Fruit fly (Drosophila melanogaster) whole organism, adult: ENCODE data around the gene Ogdh.

ENCODE experiments used
- CG11617 ChIP-seq: fragments of 200-800 bp; sonication (Bioruptor generic); optimal IDR thresholded peaks from 2 replicates; lab custom pipeline; 2017; ENCODE audit warnings: mild to moderate bottlenecking, missing biosample characterization, missing genetic modification reagents, missing genetic modification characterization
- CG12768 ChIP-seq: fragments of 200-800 bp; sonication (Bioruptor generic); optimal IDR thresholded peaks from 2 replicates; lab custom pipeline; 2017; ENCODE audit warnings: missing biosample characterization, missing genetic modification characterization, mild to moderate bottlenecking, moderate library complexity, missing genetic modification reagents
- CG14711 ChIP-seq: fragments of 200-800 bp; sonication (Bioruptor generic); optimal IDR thresholded peaks from 2 replicates; lab custom pipeline; 2018; ENCODE audit warnings: missing biosample characterization, mild to moderate bottlenecking, missing genetic modification characterization, moderate library complexity
- CG1620 ChIP-seq: fragments of 200-800 bp; sonication (Bioruptor generic); optimal IDR thresholded peaks from 2 replicates; lab custom pipeline; 2016; ENCODE audit warnings: missing biosample characterization, missing genetic modification characterization
- CG33017 ChIP-seq: fragments of 200-800 bp; sonication (Bioruptor generic); optimal IDR thresholded peaks from 2 replicates; lab custom pipeline; 2018; ENCODE audit warnings: missing biosample characterization, mild to moderate bottlenecking, missing genetic modification characterization, moderate library complexity
- CG5204 ChIP-seq: fragments of 200-800 bp; sonication (Bioruptor generic); optimal IDR thresholded peaks from 2 replicates; lab custom pipeline; 2016; ENCODE audit warnings: missing biosample characterization, missing genetic modification characterization
- CG7045 ChIP-seq: fragments of 200-800 bp; sonication (Bioruptor generic); optimal IDR thresholded peaks from 2 replicates; lab custom pipeline; 2017; ENCODE audit warnings: missing biosample characterization, mild to moderate bottlenecking, missing genetic modification characterization
- CG7101 ChIP-seq: fragments of 200-800 bp; sonication (Bioruptor generic); optimal IDR thresholded peaks from 2 replicates; lab custom pipeline; 2018; ENCODE audit warnings: missing biosample characterization, mild to moderate bottlenecking, missing genetic modification characterization, moderate library complexity
- Clk ChIP-seq: fragments of 200-800 bp; sonication (Bioruptor generic); optimal IDR thresholded peaks from 2 replicates; lab custom pipeline; 2017; ENCODE audit warnings: missing biosample characterization, missing genetic modification characterization
- Crg-1 ChIP-seq: fragments of 200-800 bp; sonication (Bioruptor generic); optimal IDR thresholded peaks from 2 replicates; lab custom pipeline; 2016; ENCODE audit warnings: missing biosample characterization, missing genetic modification characterization
- Hr96 ChIP-seq: fragments of 200-800 bp; sonication (Bioruptor generic); optimal IDR thresholded peaks from 2 replicates; lab custom pipeline; 2016; ENCODE audit warnings: missing biosample characterization, missing genetic modification characterization
- Mnt ChIP-seq: fragments of 200-800 bp; sonication (Bioruptor generic); optimal IDR thresholded peaks from 2 replicates; lab custom pipeline; 2016; ENCODE audit warnings: missing biosample characterization, mild to moderate bottlenecking, missing genetic modification characterization
- bab1 ChIP-seq: fragments of 200-800 bp; sonication (Bioruptor generic); optimal IDR thresholded peaks from 3 replicates; lab custom pipeline; 2019; ENCODE audit warnings: missing biosample characterization, mild to moderate bottlenecking, missing genetic modification characterization, moderate library complexity
- cic ChIP-seq: fragments of 200-800 bp; sonication (Bioruptor generic); optimal IDR thresholded peaks from 2 replicates; lab custom pipeline; 2017; ENCODE audit warnings: missing biosample characterization, mild to moderate bottlenecking, missing genetic modification characterization, moderate library complexity
- cnc ChIP-seq, 2 experiments: fragments of >200 bp; optimal IDR thresholded peaks; 2 replicates each; lab custom pipeline; 2017
- kay ChIP-seq: fragments of 200-800 bp; sonication (Bioruptor generic); peaks from one replicate; lab custom pipeline; 2016; ENCODE audit warnings: missing biosample characterization, missing genetic modification characterization, borderline replicate concordance
- ovo ChIP-seq: fragments of 200-800 bp; sonication (Bioruptor generic); optimal IDR thresholded peaks from 2 replicates; lab custom pipeline; 2016; ENCODE audit warnings: missing biosample characterization, missing genetic modification characterization
- pad ChIP-seq: fragments of 200-800 bp; sonication (Bioruptor generic); optimal IDR thresholded peaks from 3 replicates; lab custom pipeline; 2017; ENCODE audit warnings: missing biosample characterization, missing genetic modification characterization, mild to moderate bottlenecking, moderate library complexity, missing genetic modification reagents
- tj ChIP-seq: fragments of 200-800 bp; sonication (Bioruptor generic); optimal IDR thresholded peaks from 3 replicates; lab custom pipeline; 2017; ENCODE audit warnings: missing biosample characterization, mild to moderate bottlenecking, missing genetic modification characterization, moderate library complexity
- toe ChIP-seq: fragments of 200-800 bp; sonication (Bioruptor generic); optimal IDR thresholded peaks from 2 replicates; lab custom pipeline; 2016; ENCODE audit warnings: missing biosample characterization, missing genetic modification characterization

Ogdh gene

dm6 chr3L:16981114-16981648 lies 26.6 kb downstream of the Ogdh start:
- peak; percentile 46 for TF ChIP-seq CG7045 (GFP tag; lab: Kevin White, UChicago)
- peak; percentile 27 for TF ChIP-seq CG7101 (tag; lab: Kevin White, UChicago)
- no peak for TF ChIP-seq CG5204 (GFP tag; lab: Kevin White, UChicago)
- no peak for TF ChIP-seq bab1 (GFP tag; lab: Kevin White, UChicago)
- peak; percentile 57 for TF ChIP-seq Mnt (GFP tag; lab: Kevin White, UChicago)
- TF ChIP-seq kay (GFP tag; lab: Kevin White, UChicago), result no peak
- peak; percentile 16 for TF ChIP-seq Clk (GFP tag; lab: Kevin White, UChicago)
- no peak for TF ChIP-seq ovo
- TF ChIP-seq CG1620 (GFP tag; lab: Kevin White, UChicago), result no peak
- no peak for TF ChIP-seq cnc (optimal IDR thresholded peaks at IDR 0.05; lab: Kevin White, UChicago)
- peak; percentile 24 for TF ChIP-seq CG11617 (GFP tag; lab: Kevin White, UChicago)
- TF ChIP-seq CG12768 (GFP tag; lab: Kevin White, UChicago), result peak; percentile 76
- TF ChIP-seq Crg-1 (GFP tag; lab: Kevin White, UChicago), result no peak
- peak; percentile 51 for TF ChIP-seq CG33017 (tag; lab: Kevin White, UChicago)
- peak; percentile 31 for TF ChIP-seq tj
- TF ChIP-seq CG14711 (tag; lab: Kevin White, UChicago), result no peak
- peak; percentile 91 for TF ChIP-seq cic
- no peak for TF ChIP-seq toe (GFP tag; lab: Kevin White, UChicago)
- peak; percentile 22 for TF ChIP-seq pad
- TF ChIP-seq Hr96 (GFP tag; lab: Kevin White, UChicago), result no peak

dm6 chr3L:16984042-16984441 lies 29.4 kb downstream of the Ogdh start:
- no peak for TF ChIP-seq bab1 (GFP tag; lab: Kevin White, UChicago)
- TF ChIP-seq kay (GFP tag; lab: Kevin White, UChicago), result peak; percentile 78
- TF ChIP-seq cic, result peak; percentile 31

- TF ChIP-seq ovo (no peak), cic (peak; percentile 19)
These were observed 30.3 kb downstream of the Ogdh start for dm6 chr3L:16984813-16985387.

- TF ChIP-seq pad (no peak), kay (GFP tag; lab: Kevin White, UChicago) (peak; percentile 39)
These were observed 31.0 kb downstream of the Ogdh start for dm6 chr3L:16985578-16985977.

dm6 chr3L:16986062-16987013 lies 31.7 kb downstream of the Ogdh start:
- TF ChIP-seq ovo (no peak), Clk (GFP tag; lab: Kevin White, UChicago) (no peak), kay (GFP tag; lab: Kevin White, UChicago) (peak; percentile 7), CG7045 (GFP tag; lab: Kevin White, UChicago) (peak; percentile 58), CG5204 (GFP tag; lab: Kevin White, UChicago) (no peak), CG1620 (GFP tag; lab: Kevin White, UChicago) (peak; percentile 7), Crg-1 (GFP tag; lab: Kevin White, UChicago) (no peak), Hr96 (GFP tag; lab: Kevin White, UChicago) (peak; percentile 52), cic (peak; percentile 16), pad (peak; percentile 54), CG7101 (tag; lab: Kevin White, UChicago) (peak; percentile 16), CG33017 (tag; lab: Kevin White, UChicago) (no peak), bab1 (GFP tag; lab: Kevin White, UChicago) (no peak), Mnt (GFP tag; lab: Kevin White, UChicago) (no peak), CG14711 (tag; lab: Kevin White, UChicago) (peak; percentile 1), CG12768 (GFP tag; lab: Kevin White, UChicago) (no peak), tj (peak; percentile 9), cnc (optimal IDR thresholded peaks at IDR 0.05; lab: Kevin White, UChicago) (no peak), toe (GFP tag; lab: Kevin White, UChicago) (no peak), CG11617 (GFP tag; lab: Kevin White, UChicago) (peak; percentile 48)

dm6 chr3L:16987347-16987746 lies 32.7 kb downstream of the Ogdh start:
- no peak for TF ChIP-seq CG7045 (GFP tag; lab: Kevin White, UChicago)

dm6 chr3L:16988526-16988925 lies 33.9 kb downstream of the Ogdh start:
- TF ChIP-seq pad (no peak), CG1620 (GFP tag; lab: Kevin White, UChicago) (no peak), Crg-1 (GFP tag; lab: Kevin White, UChicago) (no peak), Clk (GFP tag; lab: Kevin White, UChicago) (no peak), CG11617 (GFP tag; lab: Kevin White, UChicago) (no peak), CG14711 (tag; lab: Kevin White, UChicago) (no peak)
